Worm (Caenorhabditis elegans): ENCODE measurements around the gene M03E7.2.

ce11 chrV:5594315-5594714 lies 23.1 kb upstream of the M03E7.2 start, which contains the start of gene crn-2:
- TF ChIP-seq nhr-77 (tag; optimal IDR thresholded peaks at IDR 0.05), result no peak
- TF ChIP-seq snpc-4 (tag; optimal IDR thresholded peaks at IDR 0.05), result no peak
- no peak for TF ChIP-seq mab-5 (tag; optimal IDR thresholded peaks at IDR 0.05)
- TF ChIP-seq lin-39 (tag; optimal IDR thresholded peaks at IDR 0.05), result no peak
- no peak for TF ChIP-seq unc-55 (GFP tag; optimal IDR thresholded peaks at IDR 0.05)
- TF ChIP-seq ZK546.5 (tag; optimal IDR thresholded peaks at IDR 0.05), result no peak
- TF ChIP-seq fos-1 (tag; optimal IDR thresholded peaks at IDR 0.05), result no peak
- no peak for TF ChIP-seq nhr-23 (tag; optimal IDR thresholded peaks at IDR 0.05)
- no peak for TF ChIP-seq lin-13 (GFP tag; optimal IDR thresholded peaks at IDR 0.05)
- no peak for TF ChIP-seq lsy-2 (tag; optimal IDR thresholded peaks at IDR 0.05)

Data from whole organism, L2 larva.